Fruit fly (Drosophila melanogaster) whole organism, embryonic: ENCODE results near the gene RpS14a.

Experiments used
- Abd-B ChIP-seq: fragments of 200-800 bp; sonication (Bioruptor generic); optimal IDR thresholded peaks from 2 replicates; lab custom pipeline; 2018; ENCODE audit warnings: missing biosample characterization, mild to moderate bottlenecking, missing genetic modification characterization, moderate library complexity
- CG11560 ChIP-seq: fragments of 200-800 bp; sonication (Bioruptor generic); IDR thresholded peaks from 3 replicates; pipeline ENCODE4 v1.3.6; 2022; ENCODE audit warnings: missing biosample characterization, missing genetic modification characterization
- CG30020 ChIP-seq: fragments of 200-800 bp; optimal IDR thresholded peaks from 2 replicates; lab custom pipeline; 2019; ENCODE audit warnings: missing biosample characterization, mild to moderate bottlenecking, missing genetic modification characterization, moderate library complexity
- HmgD ChIP-seq: fragments of 200-800 bp; sonication (Bioruptor generic); optimal IDR thresholded peaks from 3 replicates; lab custom pipeline; 2016; ENCODE audit warnings: missing biosample characterization, missing genetic modification characterization
- MTF-1 ChIP-seq: fragments of 200-800 bp; sonication (Bioruptor generic); optimal IDR thresholded peaks from 2 replicates; lab custom pipeline; 2018; ENCODE audit warnings: missing biosample characterization, mild to moderate bottlenecking, missing genetic modification characterization, borderline replicate concordance
- Nf-YA ChIP-seq: fragments of 200-800 bp; sonication (Bioruptor generic); IDR thresholded peaks from 2 replicates; pipeline ENCODE4 v1.3.6; 2022; ENCODE audit warnings: missing biosample characterization, missing genetic modification characterization
- corto ChIP-seq: fragments of 200-800 bp; sonication (Bioruptor generic); optimal IDR thresholded peaks from 2 replicates; lab custom pipeline; 2016; ENCODE audit warnings: missing biosample characterization, mild to moderate bottlenecking, missing genetic modification characterization, moderate library complexity
- usp ChIP-seq: fragments of >200 bp; optimal IDR thresholded peaks from 2 replicates; lab custom pipeline; 2017; ENCODE audit warnings: missing biosample characterization, missing genetic modification characterization

dm6 chrX:7946858-7947313, 13.3 kb downstream of the RpS14a start, which contains the start of gene orion:
- no peak for TF ChIP-seq HmgD (GFP tag; lab: Kevin White, UChicago)
- TF ChIP-seq corto (GFP tag; lab: Kevin White, UChicago), result no peak
- TF ChIP-seq usp (GFP tag; lab: Kevin White, UChicago), result no peak
- peak; percentile 29 for TF ChIP-seq CG30020 (tag; lab: Kevin White, UChicago)
- no peak for TF ChIP-seq Abd-B
- TF ChIP-seq CG11560 (tag; lab: Robert Waterston, UW), result no peak
- TF ChIP-seq Nf-YA (GFP tag; lab: Robert Waterston, UW), result no peak
- TF ChIP-seq MTF-1, result no peak
